Worm (Caenorhabditis elegans): ENCODE measurements around the gene znf-782.
A peak's percentile ranks its signal among the peaks of the same experiment; 100 is the strongest.

The znf-782 gene

DNA sequence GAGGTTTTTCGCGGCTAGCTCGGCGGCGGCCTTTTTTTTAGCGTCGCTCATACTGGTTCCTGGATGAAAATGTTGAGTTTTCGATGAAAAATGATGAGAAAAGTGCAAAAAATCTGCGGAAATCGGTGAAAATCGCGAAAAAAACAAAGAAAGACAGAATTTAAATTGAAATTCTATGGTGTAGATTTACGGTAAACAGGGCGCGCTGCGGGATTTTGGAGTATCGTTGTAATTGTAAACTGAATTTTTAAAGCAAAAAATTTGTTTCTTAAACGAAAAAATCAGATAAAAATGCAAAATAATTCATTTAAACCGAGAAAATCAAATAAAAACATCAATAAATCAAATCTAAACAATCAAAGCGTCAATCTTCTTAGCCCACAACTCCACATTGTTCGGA lies 12.6 kb downstream of the znf-782 start, which contains the start of gene dcap-1 (continued):
- TF ChIP-seq fkh-8 (tag; optimal IDR thresholded peaks at IDR 0.05) (no peak), aha-1 (tag; optimal IDR thresholded peaks at IDR 0.05) (no peak), fos-1 (tag; optimal IDR thresholded peaks at IDR 0.05) (no peak), lsy-2 (tag; optimal IDR thresholded peaks at IDR 0.05) (peak; percentile 49 to 69), zip-4 (GFP tag; optimal IDR thresholded peaks at IDR 0.05) (no peak), sup-37 (GFP tag; optimal IDR thresholded peaks at IDR 0.05) (no peak), sox-4 (tag; optimal IDR thresholded peaks at IDR 0.05) (no peak), hlh-17 (GFP tag; optimal IDR thresholded peaks at IDR 0.05; ENCODE audit: borderline replicate concordance) (no peak), nhr-71 (tag; optimal IDR thresholded peaks at IDR 0.05) (no peak), C16A3.4 (tag; optimal IDR thresholded peaks at IDR 0.05) (peak; percentile 12), jun-1 (tag; optimal IDR thresholded peaks at IDR 0.05) (no peak), snpc-4 (tag; optimal IDR thresholded peaks at IDR 0.05) (peak; percentile 19), aly-2 (tag; optimal IDR thresholded peaks at IDR 0.05) (peak; percentile 7), xbp-1 (tag; optimal IDR thresholded peaks at IDR 0.05) (peak; percentile 37), egl-13 (tag; optimal IDR thresholded peaks at IDR 0.05) (no peak), ztf-4 (tag; optimal IDR thresholded peaks at IDR 0.05) (no peak), pax-3 (tag; optimal IDR thresholded peaks at IDR 0.05) (no peak), efl-1 (optimal IDR thresholded peaks at IDR 0.05) (peak; percentile 48 to 63), efl-1 (GFP tag; optimal IDR thresholded peaks at IDR 0.05 in 1 of 2) (peak; percentile 60 to 91), blmp-1 (tag; optimal IDR thresholded peaks at IDR 0.05) (peak; percentile 21), dpl-1 (GFP tag; optimal IDR thresholded peaks at IDR 0.05) (peak; percentile 26 to 62 (median 47)), nhr-77 (tag; optimal IDR thresholded peaks at IDR 0.05) (no peak), F16B12.6 (tag; optimal IDR thresholded peaks at IDR 0.05) (no peak), C34B4.2 (tag; optimal IDR thresholded peaks at IDR 0.05) (no peak), nhr-11 (tag; optimal IDR thresholded peaks at IDR 0.05) (no peak), swsn-7 (tag; optimal IDR thresholded peaks at IDR 0.05) (peak; percentile 31), lin-14 (GFP tag; optimal IDR thresholded peaks at IDR 0.05) (no peak), nhr-47 (tag; optimal IDR thresholded peaks at IDR 0.05) (peak; percentile 51), pqm-1 (tag; optimal IDR thresholded peaks at IDR 0.05) (no peak), unc-98 (GFP tag; IDR thresholded peaks at IDR 0.05) (no peak), fkh-4 (tag; optimal IDR thresholded peaks at IDR 0.05; ENCODE audit: borderline replicate concordance) (no peak), hpl-2 (GFP tag; optimal IDR thresholded peaks at IDR 0.05) (no peak), sptf-1 (tag; optimal IDR thresholded peaks at IDR 0.05) (no peak), nhr-19 (GFP tag; conservative IDR thresholded peaks at IDR 0.05) (0 out of 2 replicates have a peak, but pooled peaks have one; percentile 20), efl-3 (GFP tag; optimal IDR thresholded peaks at IDR 0.05) (no peak), lin-39 (tag; optimal IDR thresholded peaks at IDR 0.05) (no peak), skn-1 (tag; optimal IDR thresholded peaks at IDR 0.05) (no peak), irx-1 (tag; optimal IDR thresholded peaks at IDR 0.05) (no peak), unc-30 (tag; optimal IDR thresholded peaks at IDR 0.05) (no peak), ceh-88 (GFP tag; IDR thresholded peaks at IDR 0.05) (no peak), tbx-2 (tag; optimal IDR thresholded peaks at IDR 0.05) (peak; percentile 29), nhr-20 (tag; optimal IDR thresholded peaks at IDR 0.05) (peak; percentile 2), ceh-82 (tag; optimal IDR thresholded peaks at IDR 0.05) (peak in 2 of 3 experiments; percentile 36 to 53), lir-3 (tag; optimal IDR thresholded peaks at IDR 0.05; ENCODE audit: poor library complexity) (no peak), isw-1 (GFP tag; IDR thresholded peaks at IDR 0.05) (peak; percentile 20; the same call in 1 of the 2 replicates), nhr-12 (tag; optimal IDR thresholded peaks at IDR 0.05) (no peak), C04F5.9 (tag; optimal IDR thresholded peaks at IDR 0.05) (peak; percentile 45), fkh-10 (GFP tag; optimal IDR thresholded peaks at IDR 0.05) (no peak), rnt-1 (tag; optimal IDR thresholded peaks at IDR 0.05) (peak; percentile 6), ceh-90 (tag; optimal IDR thresholded peaks at IDR 0.05) (no peak), grh-1 (GFP tag; IDR thresholded peaks at IDR 0.05) (no peak)

Data from whole organism, L1 larva.